Fruit fly (Drosophila melanogaster): ENCODE measurements around the gene CG6996.
A peak's percentile ranks its signal among the peaks of the same experiment; 100 is the strongest.

The CG6996 gene

DNA sequence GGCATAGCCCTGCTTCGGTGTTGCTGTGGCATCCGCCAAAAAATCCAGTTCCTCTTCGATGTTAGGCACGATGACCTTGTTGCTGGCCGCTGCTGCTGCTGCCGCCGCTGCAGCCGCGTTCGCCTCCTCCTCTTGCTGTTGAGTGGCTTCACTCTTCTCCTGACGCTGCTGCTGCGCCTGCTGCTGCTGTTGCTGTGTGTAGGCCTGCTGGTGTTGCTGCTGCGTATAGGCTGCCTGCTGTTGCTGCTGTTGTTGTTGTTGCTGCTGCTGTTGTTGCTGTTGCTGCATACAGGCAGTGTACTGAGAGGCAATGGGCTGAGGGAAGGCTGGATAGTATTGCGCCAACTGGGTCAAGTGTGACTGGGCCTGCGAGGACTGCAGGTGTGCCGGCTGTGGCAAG, 29.8 kb downstream of the CG6996 start:
- TF ChIP-seq CkIIα-i1 (GFP tag; IDR thresholded peaks at IDR 0.05) (no peak), CG8478 (optimal IDR thresholded peaks at IDR 0.05) (peak; percentile 78), Dfd (GFP tag; optimal IDR thresholded peaks at IDR 0.05) (peak in 1 of 2 experiments; percentile 84)

- TF ChIP-seq tll (GFP tag; optimal IDR thresholded peaks at IDR 0.05) (no peak), sens (GFP tag) (peak; percentile 10)
Measured at dm6 chr3L:20240753-20241152, 33.4 kb downstream of the CG6996 start, which contains the start of gene Clc. Gene Clc (plus strand): TSS chr3L:20241053.

- TF ChIP-seq fd102C (GFP tag; optimal IDR thresholded peaks at IDR 0.05) (no peak), fd3F (GFP tag; optimal IDR thresholded peaks at IDR 0.05) (no peak), tio (GFP tag; optimal IDR thresholded peaks at IDR 0.05) (no peak), dati (GFP tag; IDR thresholded peaks at IDR 0.05) (no peak), hb (GFP tag; IDR thresholded peaks at IDR 0.05; ENCODE audit: partially characterized antibody) (no peak), br (optimal IDR thresholded peaks at IDR 0.05) (no peak), mam (GFP tag; optimal IDR thresholded peaks at IDR 0.05) (no peak), unpg (GFP tag; optimal IDR thresholded peaks at IDR 0.05) (no peak), chn (GFP tag; optimal IDR thresholded peaks at IDR 0.05) (no peak), gcm (GFP tag; optimal IDR thresholded peaks at IDR 0.05) (no peak), CG9876 (GFP tag; optimal IDR thresholded peaks at IDR 0.05) (no peak), cas (GFP tag; IDR thresholded peaks at IDR 0.05) (no peak), MESR4 (GFP tag; optimal IDR thresholded peaks at IDR 0.05) (peak; percentile 97), CG9437 (GFP tag; optimal IDR thresholded peaks at IDR 0.05) (no peak), CG17829 (tag; optimal IDR thresholded peaks at IDR 0.05) (no peak), amos (GFP tag; IDR thresholded peaks at IDR 0.05; ENCODE audit: partially characterized antibody) (no peak), Gug (GFP tag; IDR thresholded peaks at IDR 0.05) (no peak), CG1602 (GFP tag; optimal IDR thresholded peaks at IDR 0.05) (no peak), Sry-δ (GFP tag; optimal IDR thresholded peaks at IDR 0.05) (peak; percentile 21), gsb-n (tag; optimal IDR thresholded peaks at IDR 0.05) (no peak), chinmo (GFP tag; IDR thresholded peaks at IDR 0.05; ENCODE audit: partially characterized antibody) (0 out of 4 replicates have a peak, but pooled peaks have one; percentile 46), cwo (GFP tag; optimal IDR thresholded peaks at IDR 0.05) (no peak), CG18476 (GFP tag; optimal IDR thresholded peaks at IDR 0.05) (no peak), CG8944 (GFP tag; optimal IDR thresholded peaks at IDR 0.05) (no peak), Stat92E (GFP tag; optimal IDR thresholded peaks at IDR 0.05) (no peak), dm (GFP tag; optimal IDR thresholded peaks at IDR 0.05) (peak; percentile 18), Pdp1 (GFP tag; optimal IDR thresholded peaks at IDR 0.05) (peak in 1 of 2 experiments; percentile 78), salm (tag; optimal IDR thresholded peaks at IDR 0.05) (no peak), MBD-R2 (GFP tag; IDR thresholded peaks at IDR 0.05) (peak; percentile 13; the same call in 1 of the 2 replicates), CG32767 (GFP tag; IDR thresholded peaks at IDR 0.05) (peak; percentile 70; the same call in 1 of the 2 replicates), CG12155 (GFP tag; optimal IDR thresholded peaks at IDR 0.05) (no peak), Hand (GFP tag; optimal IDR thresholded peaks at IDR 0.05) (no peak), Deaf1 (tag; optimal IDR thresholded peaks at IDR 0.05) (no peak), CG18599 (GFP tag; optimal IDR thresholded peaks at IDR 0.05) (no peak), Lpt (GFP tag; optimal IDR thresholded peaks at IDR 0.05) (no peak), Bgb (GFP tag; IDR thresholded peaks at IDR 0.05; ENCODE audit: partially characterized antibody) (0 out of 2 replicates have a peak, but pooled peaks have one; percentile 23), CG2116 (GFP tag; optimal IDR thresholded peaks at IDR 0.05) (no peak), NC2β (GFP tag; optimal IDR thresholded peaks at IDR 0.05) (no peak), ash1 (GFP tag; optimal IDR thresholded peaks at IDR 0.05) (no peak), CG12236 (GFP tag; optimal IDR thresholded peaks at IDR 0.05) (no peak), row (GFP tag; IDR thresholded peaks at IDR 0.05) (no peak)
Measured at dm6 chr3L:20241163-20241970, 34.0 kb downstream of the CG6996 start, which contains the start of the genes CG6951 and CG17233. Gene CG6951 (plus strand): TSS chr3L:20241267. Gene CG17233 (minus strand): TSS chr3L:20241903.

All from whole organism, embryonic.